Worm (Caenorhabditis elegans) whole organism, L4/young adult: ENCODE results near the gene srz-13.

Experiments used
- W03F9.2 ChIP-seq: fragments of 150-350 bp; optimal IDR thresholded peaks from 2 replicates; lab custom pipeline; 2014; ENCODE audit warnings: missing biosample characterization, missing genetic modification characterization
- dao-5 ChIP-seq: sonication (generic microtip); optimal IDR thresholded peaks from 2 replicates; lab custom pipeline; 2016; ENCODE audit warnings: missing genotype, missing genetic modification characterization, moderate library complexity, missing compliant biosample characterization
- him-1 ChIP-seq: sonication (generic microtip); optimal IDR thresholded peaks from 2 replicates; lab custom pipeline; 2016; ENCODE audit warnings: missing genotype, missing genetic modification reagents, missing genetic modification characterization, missing compliant biosample characterization

- no peak for TF ChIP-seq him-1 (tag; lab: Kevin White, UChicago)
- TF ChIP-seq W03F9.2 (tag; lab: Kevin White, UChicago), result no peak
- TF ChIP-seq dao-5 (tag; lab: Kevin White, UChicago), result no peak
Observed at ce11 chrV:16143066-16143581, 39.1 kb upstream of the srz-13 start, which contains the start of gene fbxa-88.
